Fruit fly (Drosophila melanogaster) whole organism, embryonic: ENCODE results near the gene Nepl14.

ENCODE experiments used
- ERR ChIP-seq: fragments of 200-800 bp; sonication (Bioruptor generic); optimal IDR thresholded peaks from 2 replicates; lab custom pipeline; 2016; ENCODE audit warnings: missing biosample characterization, missing genetic modification characterization
- Fer3 ChIP-seq: fragments of 200-800 bp; sonication (Bioruptor generic); optimal IDR thresholded peaks from 2 replicates; lab custom pipeline; 2018; ENCODE audit warnings: missing biosample characterization, mild to moderate bottlenecking, missing genetic modification characterization, moderate library complexity
- Hr78 ChIP-seq, 2 experiments: fragments of 200-800 bp in 1 of 2; fragments of >200 bp in 1 of 2; sonication (Bioruptor generic) in 1 of 2; optimal IDR thresholded peaks; 2 replicates each; lab custom pipeline; 2017 to 2019; ENCODE audit warnings: missing biosample characterization in 2 of 2, missing genetic modification characterization in 2 of 2, mild to moderate bottlenecking in 1 of 2, moderate library complexity in 1 of 2
- MBD-R2 ChIP-seq: fragments of 200-800 bp; sonication (Bioruptor generic); IDR thresholded peaks from 2 replicates; pipeline ENCODE4 v1.3.6; 2022; ENCODE audit warnings: missing biosample characterization, missing genetic modification characterization
- crp ChIP-seq, 2 experiments: fragments of 200-800 bp; sonication (Bioruptor generic); optimal IDR thresholded peaks; 2 replicates in 1 of 2; 3 replicates in 1 of 2; lab custom pipeline; 2017; ENCODE audit warnings: missing biosample characterization in 2 of 2, missing genetic modification characterization in 2 of 2, mild to moderate bottlenecking in 1 of 2, moderate library complexity in 1 of 2
- dm ChIP-seq: fragments of 200-800 bp; sonication (Bioruptor generic); optimal IDR thresholded peaks from 3 replicates; lab custom pipeline; 2016; ENCODE audit warnings: missing biosample characterization, missing genetic modification characterization
- ems ChIP-seq: fragments of 200-800 bp; sonication (Bioruptor generic); optimal IDR thresholded peaks from 3 replicates; lab custom pipeline; 2016; ENCODE audit warnings: missing biosample characterization, missing genetic modification characterization
- hkb ChIP-seq, 2 experiments: fragments of 200-800 bp in 1 of 2; fragments of >200 bp in 1 of 2; sonication (Bioruptor generic) in 1 of 2; IDR thresholded peaks in 1 of 2; optimal IDR thresholded peaks in 1 of 2; 2 replicates each; pipeline versions ENCODE4 v1.3.6 to Lab custom; 2017 to 2022; ENCODE audit warnings: missing biosample characterization in 1 of 2, missing genetic modification characterization in 1 of 2

DNA sequence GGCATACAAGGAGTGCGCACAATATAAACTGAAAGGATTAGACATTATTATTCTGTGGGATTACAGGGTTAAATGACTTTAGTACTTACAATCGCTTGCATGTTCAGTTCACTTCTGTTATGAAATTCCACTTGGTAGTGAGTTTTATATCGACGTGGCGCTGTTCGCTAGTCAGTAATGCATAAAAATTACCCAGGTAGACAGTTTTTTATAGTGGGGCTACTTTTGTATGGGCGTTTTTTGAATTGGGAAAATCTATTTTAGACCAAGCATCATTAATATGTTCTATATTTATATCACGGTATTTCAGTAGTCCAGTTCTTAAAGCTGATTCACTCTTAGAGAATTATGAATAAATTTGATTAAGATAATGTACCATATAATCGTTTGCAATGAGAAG lies 8.2 kb upstream of the Nepl14 start, which contains the start of gene CG43095:
- TF ChIP-seq hkb (optimal IDR thresholded peaks at IDR 0.05; lab: Kevin White, UChicago) (no peak), hkb (GFP tag; IDR thresholded peaks at IDR 0.05; lab: Robert Waterston, UW) (no peak), Fer3 (no peak), crp (GFP tag; optimal IDR thresholded peaks at IDR 0.05; lab: Kevin White, UChicago) (no peak), Hr78 (GFP tag; optimal IDR thresholded peaks at IDR 0.05; lab: Kevin White, UChicago) (no peak), ems (GFP tag; lab: Kevin White, UChicago) (no peak), ERR (GFP tag; lab: Kevin White, UChicago) (no peak), MBD-R2 (GFP tag; lab: Robert Waterston, UW) (no peak), dm (GFP tag; lab: Kevin White, UChicago) (no peak)
